Worm (Caenorhabditis elegans) whole organism, late embryonic: ENCODE measurements around the gene F47B8.14.

Source experiments
- C08G9.2 ChIP-seq: sonication (generic microtip); optimal IDR thresholded peaks from 2 replicates; lab custom pipeline; 2016; ENCODE audit warnings: mild to moderate bottlenecking, missing genetic modification characterization, moderate library complexity, missing compliant biosample characterization
- F13H6.1 ChIP-seq: sonication (generic microtip); optimal IDR thresholded peaks from 2 replicates; lab custom pipeline; 2016; ENCODE audit warnings: missing genetic modification characterization, missing compliant biosample characterization
- K02D7.2 ChIP-seq: sonication (generic microtip); optimal IDR thresholded peaks from 2 replicates; lab custom pipeline; 2017; ENCODE audit warnings: mild to moderate bottlenecking, missing genetic modification characterization, missing compliant biosample characterization
- Y22D7AL.16 ChIP-seq: sonication (generic microtip); optimal IDR thresholded peaks from 2 replicates; lab custom pipeline; 2016; ENCODE audit warnings: missing genetic modification characterization, missing compliant biosample characterization
- ahr-1 ChIP-seq: sonication (generic microtip); optimal IDR thresholded peaks from 2 replicates; lab custom pipeline; 2016; ENCODE audit warnings: missing genetic modification characterization, missing compliant biosample characterization
- ama-1 ChIP-seq: fragments of 150-350 bp; optimal IDR thresholded peaks from 2 replicates; lab custom pipeline; 2014
- ceh-18 ChIP-seq: sonication (generic microtip); optimal IDR thresholded peaks from 2 replicates; lab custom pipeline; 2016; ENCODE audit warnings: missing genetic modification characterization, missing compliant biosample characterization
- ceh-19 ChIP-seq: fragments of 200-800 bp; sonication (Bioruptor generic); optimal IDR thresholded peaks from 2 replicates; lab custom pipeline; 2018; ENCODE audit warnings: mild to moderate bottlenecking, missing genetic modification characterization, missing compliant biosample characterization
- ceh-24 ChIP-seq: sonication (generic microtip); optimal IDR thresholded peaks from 2 replicates; lab custom pipeline; 2016; ENCODE audit warnings: mild to moderate bottlenecking, missing genetic modification characterization, missing compliant biosample characterization
- ceh-30 ChIP-seq: fragments of 150-350 bp; optimal IDR thresholded peaks from 2 replicates; lab custom pipeline; 2014; ENCODE audit warnings: missing biosample characterization, missing genetic modification characterization
- ceh-31 ChIP-seq: sonication (generic microtip); optimal IDR thresholded peaks from 2 replicates; lab custom pipeline; 2016; ENCODE audit warnings: missing genetic modification characterization, missing compliant biosample characterization
- ceh-34 ChIP-seq: sonication (generic microtip); optimal IDR thresholded peaks from 2 replicates; lab custom pipeline; 2016; ENCODE audit warnings: mild to moderate bottlenecking, missing genetic modification characterization, missing compliant biosample characterization
- ceh-45 ChIP-seq: fragments of 200-800 bp; sonication (Bioruptor generic); IDR thresholded peaks from 2 replicates; pipeline ENCODE4 v1.3.6; 2022; ENCODE audit warnings: missing genetic modification reagents, missing genetic modification characterization, missing compliant biosample characterization
- ceh-48 ChIP-seq: sonication (generic microtip); optimal IDR thresholded peaks from 2 replicates; lab custom pipeline; 2016; ENCODE audit warnings: missing genetic modification characterization, inconsistent platforms, missing compliant biosample characterization
- ceh-6 ChIP-seq: fragments of 200-800 bp; sonication (Bioruptor generic); optimal IDR thresholded peaks from 2 replicates; lab custom pipeline; 2018; ENCODE audit warnings: mild to moderate bottlenecking, missing genetic modification characterization, missing compliant biosample characterization
- che-1 ChIP-seq: sonication (generic microtip); optimal IDR thresholded peaks from 2 replicates; lab custom pipeline; 2016; ENCODE audit warnings: mild to moderate bottlenecking, missing genetic modification characterization, missing compliant biosample characterization
- dmd-4 ChIP-seq: sonication (generic microtip); optimal IDR thresholded peaks from 2 replicates; lab custom pipeline; 2016; ENCODE audit warnings: borderline replicate concordance, missing genetic modification characterization, missing compliant biosample characterization
- dve-1 ChIP-seq: sonication (generic microtip); optimal IDR thresholded peaks from 2 replicates; lab custom pipeline; 2017; ENCODE audit warnings: antibody characterized with exemption, mild to moderate bottlenecking, missing genetic modification characterization, missing compliant biosample characterization
- elt-4 ChIP-seq: sonication (generic microtip); optimal IDR thresholded peaks from 2 replicates; lab custom pipeline; 2016; ENCODE audit warnings: missing genetic modification characterization, missing compliant biosample characterization
- fkh-10 ChIP-seq: fragments of 150-350 bp; optimal IDR thresholded peaks from 2 replicates; lab custom pipeline; 2014; ENCODE audit warnings: missing biosample characterization, missing genetic modification reagents, missing genetic modification characterization
- gmeb-2 ChIP-seq: sonication (generic microtip); optimal IDR thresholded peaks from 2 replicates; lab custom pipeline; 2016; ENCODE audit warnings: missing genetic modification characterization, inconsistent platforms, missing compliant biosample characterization
- hlh-15 ChIP-seq: sonication (generic microtip); optimal IDR thresholded peaks from 2 replicates; lab custom pipeline; 2016; ENCODE audit warnings: missing genetic modification characterization, missing compliant biosample characterization
- hlh-6 ChIP-seq: sonication (generic microtip); optimal IDR thresholded peaks from 2 replicates; lab custom pipeline; 2016; ENCODE audit warnings: missing genotype, missing genetic modification characterization, missing compliant biosample characterization
- lim-6 ChIP-seq: sonication (generic microtip); optimal IDR thresholded peaks from 2 replicates; lab custom pipeline; 2016; ENCODE audit warnings: missing genetic modification characterization, missing compliant biosample characterization
- madf-2 ChIP-seq: sonication (generic microtip); optimal IDR thresholded peaks from 2 replicates; lab custom pipeline; 2017; ENCODE audit warnings: missing genetic modification characterization, missing compliant biosample characterization
- mec-3 ChIP-seq: sonication (generic microtip); optimal IDR thresholded peaks from 2 replicates; lab custom pipeline; 2016; ENCODE audit warnings: borderline replicate concordance, missing genetic modification characterization, missing compliant biosample characterization
- nhr-11 ChIP-seq: fragments of 150-350 bp; optimal IDR thresholded peaks from 2 replicates; lab custom pipeline; 2014; ENCODE audit warnings: missing biosample characterization, missing genetic modification characterization
- nhr-232 ChIP-seq: sonication (generic microtip); optimal IDR thresholded peaks from 2 replicates; lab custom pipeline; 2016; ENCODE audit warnings: missing genetic modification characterization, missing compliant biosample characterization
- npax-4 ChIP-seq: sonication (generic microtip); optimal IDR thresholded peaks from 2 replicates; lab custom pipeline; 2016; ENCODE audit warnings: missing genetic modification characterization, missing compliant biosample characterization
- odd-2 ChIP-seq: sonication (generic microtip); optimal IDR thresholded peaks from 2 replicates; lab custom pipeline; 2017; ENCODE audit warnings: antibody characterized with exemption, mild to moderate bottlenecking, missing genetic modification characterization, missing compliant biosample characterization
- pag-3 ChIP-seq: sonication (generic microtip); optimal IDR thresholded peaks from 2 replicates; lab custom pipeline; 2016; ENCODE audit warnings: missing compliant biosample characterization, missing genetic modification characterization, borderline replicate concordance
- pax-1 ChIP-seq: fragments of 150-350 bp; optimal IDR thresholded peaks from 2 replicates; lab custom pipeline; 2014; ENCODE audit warnings: missing biosample characterization, missing genetic modification characterization
- pha-4 ChIP-seq: fragments of 150-350 bp; optimal IDR thresholded peaks from 2 replicates; lab custom pipeline; 2018; ENCODE audit warnings: missing biosample characterization, missing genetic modification reagents, missing genetic modification characterization
- pros-1 ChIP-seq: fragments of 150-350 bp; optimal IDR thresholded peaks from 2 replicates; lab custom pipeline; 2014; ENCODE audit warnings: missing biosample characterization, missing genetic modification reagents, missing genetic modification characterization
- ref-2 ChIP-seq: sonication (generic microtip); optimal IDR thresholded peaks from 2 replicates; lab custom pipeline; 2016; ENCODE audit warnings: missing genetic modification characterization, missing compliant biosample characterization
- rnt-1 ChIP-seq: sonication (generic microtip); optimal IDR thresholded peaks from 2 replicates; lab custom pipeline; 2016; ENCODE audit warnings: missing genetic modification characterization, missing compliant biosample characterization
- sox-2 ChIP-seq: fragments of 200-800 bp; sonication (Bioruptor generic); IDR thresholded peaks from 2 replicates; pipeline ENCODE4 v1.3.6; 2022; ENCODE audit warnings: missing genetic modification reagents, missing genetic modification characterization, missing compliant biosample characterization
- sox-4 ChIP-seq: sonication (generic microtip); optimal IDR thresholded peaks from 2 replicates; lab custom pipeline; 2017; ENCODE audit warnings: mild to moderate bottlenecking, missing genetic modification characterization, inconsistent platforms, missing compliant biosample characterization
- syd-9 ChIP-seq: sonication (generic microtip); optimal IDR thresholded peaks from 2 replicates; lab custom pipeline; 2016; ENCODE audit warnings: mild to moderate bottlenecking, missing genetic modification characterization, moderate library complexity, missing compliant biosample characterization
- tbx-2 ChIP-seq: sonication (generic microtip); optimal IDR thresholded peaks from 2 replicates; lab custom pipeline; 2016; ENCODE audit warnings: missing genetic modification characterization, missing compliant biosample characterization
- ttx-3 ChIP-seq: sonication (generic microtip); optimal IDR thresholded peaks from 2 replicates; lab custom pipeline; 2016; ENCODE audit warnings: missing genetic modification reagents, missing genetic modification characterization, missing compliant biosample characterization
- unc-42 ChIP-seq: sonication (generic microtip); optimal IDR thresholded peaks from 2 replicates; lab custom pipeline; 2016; ENCODE audit warnings: missing genotype, missing genetic modification characterization, missing compliant biosample characterization
- unc-86 ChIP-seq: sonication (generic microtip); optimal IDR thresholded peaks from 2 replicates; lab custom pipeline; 2016; ENCODE audit warnings: missing genetic modification characterization, missing compliant biosample characterization

The F47B8.14 gene

ce11 chrV:14312695-14313094 is 7.7 kb upstream of the F47B8.14 start, which contains the start of gene F14D7.8:
F14D7.8 (minus strand) TSS chrV:14312795.
- TF ChIP-seq ceh-48 = no peak
- no peak for TF ChIP-seq sox-4 (tag; lab: Kevin White, UChicago)
- no peak for TF ChIP-seq dmd-4 (tag; lab: Kevin White, UChicago)
- no peak for TF ChIP-seq ttx-3
- no peak for TF ChIP-seq Y22D7AL.16 (tag; lab: Kevin White, UChicago)
- no peak for TF ChIP-seq pag-3 (tag; lab: Kevin White, UChicago)
- TF ChIP-seq ahr-1 (tag; lab: Kevin White, UChicago) = no peak
- no peak for TF ChIP-seq sox-2 (GFP tag; lab: Robert Waterston, UW)
- TF ChIP-seq unc-86 (tag; lab: Kevin White, UChicago) = no peak
- no peak for TF ChIP-seq rnt-1 (tag; lab: Kevin White, UChicago)
- TF ChIP-seq tbx-2 (tag; lab: Kevin White, UChicago) = no peak
- no peak for TF ChIP-seq ceh-6 (GFP tag; lab: Kevin White, UChicago)
- TF ChIP-seq ceh-34 (tag; lab: Kevin White, UChicago) = no peak
- no peak for TF ChIP-seq pax-1 (tag; lab: Kevin White, UChicago)
- no peak for TF ChIP-seq fkh-10 (GFP tag; lab: Kevin White, UChicago)

ce11 chrV:14314236-14314635 is 6.1 kb upstream of the F47B8.14 start, which contains the start of gene F47B8.1:
F47B8.1 (minus strand) TSS chrV:14314336.
- no peak for TF ChIP-seq K02D7.2 (tag; lab: Kevin White, UChicago)
- TF ChIP-seq C08G9.2 (tag; lab: Kevin White, UChicago) = no peak
- no peak for TF ChIP-seq ama-1
- TF ChIP-seq ceh-30 (tag; lab: Kevin White, UChicago) = no peak
- TF ChIP-seq ttx-3 = no peak
- no peak for TF ChIP-seq hlh-15 (tag; lab: Kevin White, UChicago)
- TF ChIP-seq che-1 = no peak
- TF ChIP-seq dve-1 (tag; lab: Kevin White, UChicago) = no peak
- TF ChIP-seq ceh-18 = no peak
- no peak for TF ChIP-seq ceh-45
- no peak for TF ChIP-seq hlh-6
- no peak for TF ChIP-seq mec-3 (tag; lab: Kevin White, UChicago)
- TF ChIP-seq ceh-19 (GFP tag; lab: Kevin White, UChicago) = no peak
- no peak for TF ChIP-seq pax-1 (tag; lab: Kevin White, UChicago)
- TF ChIP-seq ceh-48 = no peak
- no peak for TF ChIP-seq pha-4
- no peak for TF ChIP-seq npax-4 (tag; lab: Kevin White, UChicago)

ce11 chrV:14316525-14316924 is 3.8 kb upstream of the F47B8.14 start, which contains the start of gene F47B8.2:
F47B8.2 (minus strand) TSS chrV:14316625.
- TF ChIP-seq gmeb-2 (tag; lab: Kevin White, UChicago) = no peak
- TF ChIP-seq ceh-24 (tag; lab: Kevin White, UChicago) = no peak
- no peak for TF ChIP-seq madf-2 (tag; lab: Kevin White, UChicago)
- TF ChIP-seq F13H6.1 (tag; lab: Kevin White, UChicago) = no peak
- no peak for TF ChIP-seq odd-2 (tag; lab: Kevin White, UChicago)
- TF ChIP-seq ref-2 (tag; lab: Kevin White, UChicago) = no peak
- no peak for TF ChIP-seq unc-42 (tag; lab: Kevin White, UChicago)
- TF ChIP-seq ceh-18 = no peak
- TF ChIP-seq K02D7.2 (tag; lab: Kevin White, UChicago) = no peak
- TF ChIP-seq ahr-1 (tag; lab: Kevin White, UChicago) = no peak
- no peak for TF ChIP-seq nhr-11 (tag; lab: Kevin White, UChicago)
- TF ChIP-seq, all 69 proteins: peak for 0

- TF ChIP-seq C08G9.2 (tag; lab: Kevin White, UChicago) = no peak
- TF ChIP-seq ama-1 = no peak
- TF ChIP-seq ref-2 (tag; lab: Kevin White, UChicago) = no peak
- TF ChIP-seq Y22D7AL.16 (tag; lab: Kevin White, UChicago) = no peak
- no peak for TF ChIP-seq nhr-232 (tag; lab: Kevin White, UChicago)
- TF ChIP-seq elt-4 = no peak
- no peak for TF ChIP-seq syd-9 (tag; lab: Kevin White, UChicago)
- TF ChIP-seq pros-1 (tag; lab: Kevin White, UChicago) = no peak
- TF ChIP-seq madf-2 (tag; lab: Kevin White, UChicago) = no peak
- no peak for TF ChIP-seq rnt-1 (tag; lab: Kevin White, UChicago)
- TF ChIP-seq pha-4 = no peak
- TF ChIP-seq ceh-31 (tag; lab: Kevin White, UChicago) = no peak
- no peak for TF ChIP-seq ahr-1 (tag; lab: Kevin White, UChicago)
- TF ChIP-seq ceh-34 (tag; lab: Kevin White, UChicago) = no peak
- TF ChIP-seq npax-4 (tag; lab: Kevin White, UChicago) = no peak
- no peak for TF ChIP-seq lim-6 (tag; lab: Kevin White, UChicago)
These were observed 3.1 kb upstream of the F47B8.14 start for ce11 chrV:14317204-14317603.
